Worm (Caenorhabditis elegans) whole organism, L2 larva: Measurements from ENCODE around the gene nekl-4.

Source experiments
- C34F6.9 ChIP-seq: fragments of 150-350 bp; optimal IDR thresholded peaks from 2 replicates; lab custom pipeline; 2014; ENCODE audit warnings: missing biosample characterization, missing genetic modification characterization
- F13H6.1 ChIP-seq: sonication (generic microtip); optimal IDR thresholded peaks from 2 replicates; lab custom pipeline; 2016; ENCODE audit warnings: missing genetic modification characterization, missing compliant biosample characterization
- R02D3.7 ChIP-seq: fragments of 150-350 bp; optimal IDR thresholded peaks from 2 replicates; lab custom pipeline; 2014; ENCODE audit warnings: missing biosample characterization, missing genetic modification characterization
- Y55F3AM.14 ChIP-seq: fragments of 200-800 bp; sonication (Bioruptor generic); optimal IDR thresholded peaks from 2 replicates; lab custom pipeline; 2018; ENCODE audit warnings: mild to moderate bottlenecking, missing genetic modification characterization, missing compliant biosample characterization
- alr-1 ChIP-seq: fragments of 150-350 bp; optimal IDR thresholded peaks from 2 replicates; lab custom pipeline; 2014; ENCODE audit warnings: missing biosample characterization, missing genetic modification characterization
- aly-2 ChIP-seq: fragments of 150-350 bp; optimal IDR thresholded peaks from 2 replicates; lab custom pipeline; 2014; ENCODE audit warnings: missing biosample characterization, missing genetic modification characterization
- ama-1 ChIP-seq: fragments of 150-350 bp; optimal IDR thresholded peaks from 2 replicates; lab custom pipeline; 2018; ENCODE audit warnings: inconsistent platforms
- blmp-1 ChIP-seq: sonication (generic microtip); optimal IDR thresholded peaks from 2 replicates; lab custom pipeline; 2017; ENCODE audit warnings: missing genetic modification characterization, mild to moderate bottlenecking, missing compliant biosample characterization, antibody characterized with exemption, moderate library complexity; ENCODE audit not compliant: insufficient read depth
- ceh-16 ChIP-seq: fragments of 150-350 bp; optimal IDR thresholded peaks from 2 replicates; lab custom pipeline; 2014; ENCODE audit warnings: missing biosample characterization, missing genetic modification characterization
- ceh-82 ChIP-seq: fragments of 150-350 bp; optimal IDR thresholded peaks from 2 replicates; lab custom pipeline; 2014; ENCODE audit warnings: missing biosample characterization, missing genetic modification characterization
- dmd-4 ChIP-seq: sonication (generic microtip); optimal IDR thresholded peaks from 2 replicates; lab custom pipeline; 2017; ENCODE audit warnings: missing biosample characterization, missing genetic modification characterization
- egl-27 ChIP-seq: sonication (generic microtip); optimal IDR thresholded peaks from 3 replicates; lab custom pipeline; 2017; ENCODE audit warnings: missing biosample characterization, missing genetic modification reagents, missing genetic modification characterization
- elt-1 ChIP-seq: fragments of 150-350 bp; optimal IDR thresholded peaks from 2 replicates; lab custom pipeline; 2014; ENCODE audit warnings: missing biosample characterization, missing genetic modification characterization
- elt-3 ChIP-seq: sonication (generic microtip); optimal IDR thresholded peaks from 2 replicates; lab custom pipeline; 2017; ENCODE audit warnings: missing biosample characterization, missing genetic modification characterization
- gmeb-1 ChIP-seq: fragments of 150-350 bp; optimal IDR thresholded peaks from 2 replicates; lab custom pipeline; 2014; ENCODE audit warnings: missing biosample characterization, missing genetic modification characterization
- lin-13 ChIP-seq: fragments of 150-350 bp; optimal IDR thresholded peaks from 2 replicates; lab custom pipeline; 2014; ENCODE audit warnings: missing biosample characterization, missing genetic modification reagents, missing genetic modification characterization
- mab-5 ChIP-seq: fragments of 150-350 bp; optimal IDR thresholded peaks from 2 replicates; lab custom pipeline; 2014; ENCODE audit warnings: missing biosample characterization, missing genetic modification characterization
- nhr-10 ChIP-seq: sonication (generic microtip); optimal IDR thresholded peaks from 2 replicates; lab custom pipeline; 2017; ENCODE audit warnings: missing biosample characterization, missing genetic modification characterization
- nhr-11 ChIP-seq: fragments of 150-350 bp; optimal IDR thresholded peaks from 2 replicates; lab custom pipeline; 2014; ENCODE audit warnings: missing biosample characterization, missing genetic modification characterization
- nhr-129 ChIP-seq: fragments of 150-350 bp; optimal IDR thresholded peaks from 2 replicates; lab custom pipeline; 2014; ENCODE audit warnings: missing biosample characterization, missing genetic modification characterization
- nhr-21 ChIP-seq: fragments of 150-350 bp; optimal IDR thresholded peaks from 2 replicates; lab custom pipeline; 2014; ENCODE audit warnings: missing biosample characterization, missing genetic modification characterization
- nhr-25 ChIP-seq: fragments of 150-350 bp; sonication (generic microtip); optimal IDR thresholded peaks from 3 replicates; lab custom pipeline; 2014; ENCODE audit warnings: missing biosample characterization, missing genetic modification characterization
- nhr-6 ChIP-seq: fragments of 150-350 bp; optimal IDR thresholded peaks from 2 replicates; lab custom pipeline; 2014; ENCODE audit warnings: missing biosample characterization, missing genetic modification characterization
- nhr-77 ChIP-seq: fragments of 150-350 bp; optimal IDR thresholded peaks from 2 replicates; lab custom pipeline; 2014; ENCODE audit warnings: missing biosample characterization, missing genetic modification characterization
- sem-4 ChIP-seq: fragments of 150-350 bp; optimal IDR thresholded peaks from 2 replicates; lab custom pipeline; 2014; ENCODE audit warnings: missing biosample characterization, missing genetic modification reagents, missing genetic modification characterization
- skn-1 ChIP-seq: sonication (generic microtip); optimal IDR thresholded peaks from 2 replicates; lab custom pipeline; 2017; ENCODE audit warnings: missing biosample characterization, missing genetic modification characterization
- sma-3 ChIP-seq: sonication (generic microtip); optimal IDR thresholded peaks from 2 replicates; lab custom pipeline; 2016; ENCODE audit warnings: missing genetic modification reagents, missing genetic modification characterization, missing compliant biosample characterization
- sma-9 ChIP-seq, 2 experiments: fragments of 150-350 bp in 1 of 2; sonication (generic microtip) in 1 of 2; optimal IDR thresholded peaks; 2 replicates each; lab custom pipeline; 2014 to 2016; ENCODE audit warnings: missing genetic modification characterization in 2 of 2, mild to moderate bottlenecking in 1 of 2, missing biosample characterization in 1 of 2, missing compliant biosample characterization in 1 of 2, missing genetic modification reagents in 1 of 2, moderate library complexity in 1 of 2
- unc-39 ChIP-seq: fragments of 150-350 bp; optimal IDR thresholded peaks from 2 replicates; lab custom pipeline; 2014; ENCODE audit warnings: missing biosample characterization, missing genetic modification characterization
- unc-55 ChIP-seq: fragments of 150-350 bp; sonication (generic microtip); optimal IDR thresholded peaks from 3 replicates; lab custom pipeline; 2014; ENCODE audit warnings: missing biosample characterization, missing genetic modification reagents, missing genetic modification characterization
- unc-62 ChIP-seq: fragments of 150-350 bp; optimal IDR thresholded peaks from 2 replicates; lab custom pipeline; 2014; ENCODE audit warnings: missing biosample characterization, missing genetic modification reagents, missing genetic modification characterization
- zag-1 ChIP-seq: fragments of 150-350 bp; optimal IDR thresholded peaks from 2 replicates; lab custom pipeline; 2014; ENCODE audit warnings: missing biosample characterization, missing genetic modification characterization
- ztf-1 ChIP-seq: fragments of 200-800 bp; sonication (Bioruptor generic); conservative IDR thresholded peaks from 2 replicates; pipeline ENCODE4 v1.3.6; 2022; ENCODE audit warnings: missing genetic modification characterization, missing compliant biosample characterization
- ztf-4 ChIP-seq: fragments of 150-350 bp; optimal IDR thresholded peaks from 2 replicates; lab custom pipeline; 2014; ENCODE audit warnings: missing biosample characterization, missing genetic modification characterization

Gene nekl-4

DNA sequence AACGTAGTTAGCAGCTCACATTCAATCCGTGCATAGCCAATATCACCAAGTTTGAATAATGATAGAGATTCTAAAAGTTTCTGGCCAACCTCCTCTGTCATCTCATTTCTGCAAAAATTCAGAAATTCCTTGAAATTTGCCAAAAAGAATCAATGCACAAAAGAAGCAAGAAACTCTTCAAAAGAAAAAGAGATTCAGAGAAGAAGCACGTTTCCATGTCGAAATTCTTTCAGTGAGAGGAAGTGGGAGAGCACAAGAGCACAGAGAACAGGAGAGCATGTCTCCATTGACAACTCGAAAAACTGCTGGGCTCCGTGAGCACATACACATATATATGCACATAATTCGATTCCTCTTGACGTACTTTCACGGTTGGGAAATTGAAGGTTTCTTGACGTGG lies at the start of gene nekl-4:
Gene nekl-4, minus strand, starts transcription at position 101 of the 400 bp plus-strand sequence.
- no peak for TF ChIP-seq lin-13 (GFP tag; lab: Kevin White, UChicago)
- TF ChIP-seq sma-9 (GFP tag; optimal IDR thresholded peaks at IDR 0.05; lab: Kevin White, UChicago) = no peak
- no peak for TF ChIP-seq sma-9 (tag; optimal IDR thresholded peaks at IDR 0.05; lab: Kevin White, UChicago)
- TF ChIP-seq R02D3.7 (tag; lab: Kevin White, UChicago) = no peak
- TF ChIP-seq ceh-82 (tag; lab: Kevin White, UChicago) = no peak
- no peak for TF ChIP-seq nhr-129 (tag; lab: Kevin White, UChicago)
- TF ChIP-seq dmd-4 = no peak
- TF ChIP-seq C34F6.9 (tag; lab: Kevin White, UChicago) = no peak
- TF ChIP-seq F13H6.1 (tag; lab: Kevin White, UChicago) = no peak
- no peak for TF ChIP-seq nhr-77 (tag; lab: Kevin White, UChicago)
- TF ChIP-seq sem-4 (tag; lab: Kevin White, UChicago) = no peak
- no peak for TF ChIP-seq zag-1 (tag; lab: Kevin White, UChicago)

DNA sequence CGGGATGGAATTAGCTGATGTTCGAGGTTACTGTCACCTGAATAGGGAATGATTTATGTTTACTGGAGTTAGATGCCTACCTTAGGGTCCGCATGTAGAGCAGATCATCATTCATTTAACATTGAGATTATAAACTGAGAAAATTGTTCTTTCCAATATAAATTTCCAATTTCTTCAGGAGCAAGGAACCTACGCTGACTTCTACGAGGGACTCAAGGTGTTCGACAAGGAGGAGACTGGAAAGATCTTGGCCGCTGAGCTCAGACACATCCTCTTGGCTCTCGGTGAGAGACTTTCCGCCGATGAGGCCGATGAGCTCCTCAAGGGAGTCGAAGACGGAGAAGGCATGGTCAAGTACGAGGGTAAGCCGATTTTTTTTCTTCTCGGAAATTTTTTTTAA lies 49.2 kb upstream of the nekl-4 start:
- no peak for TF ChIP-seq unc-39 (tag; lab: Kevin White, UChicago)
- no peak for TF ChIP-seq aly-2 (tag; lab: Kevin White, UChicago)
- TF ChIP-seq lin-13 (GFP tag; lab: Kevin White, UChicago) = no peak
- TF ChIP-seq ztf-4 = no peak
- no peak for TF ChIP-seq mab-5 (tag; lab: Kevin White, UChicago)
- TF ChIP-seq nhr-25 = no peak
- TF ChIP-seq F13H6.1 (tag; lab: Kevin White, UChicago) = no peak
- TF ChIP-seq ztf-1 (GFP tag; lab: Robert Waterston, UW) = no peak
- no peak for TF ChIP-seq sma-3 (GFP tag; lab: Kevin White, UChicago)
- TF ChIP-seq Y55F3AM.14 (GFP tag; lab: Kevin White, UChicago) = no peak
- no peak for TF ChIP-seq sem-4 (tag; lab: Kevin White, UChicago)
- no peak for TF ChIP-seq blmp-1 (tag; lab: Kevin White, UChicago)
- TF ChIP-seq unc-55 (GFP tag; lab: Kevin White, UChicago) = no peak
- TF ChIP-seq R02D3.7 (tag; lab: Kevin White, UChicago) = no peak
- no peak for TF ChIP-seq unc-62 (GFP tag; lab: Kevin White, UChicago)
- no peak for TF ChIP-seq nhr-10 (tag; lab: Kevin White, UChicago)
- TF ChIP-seq ama-1 = no peak
- no peak for TF ChIP-seq skn-1 (tag; lab: Kevin White, UChicago)
- no peak for TF ChIP-seq elt-1
- no peak for TF ChIP-seq gmeb-1 (tag; lab: Kevin White, UChicago)

DNA sequence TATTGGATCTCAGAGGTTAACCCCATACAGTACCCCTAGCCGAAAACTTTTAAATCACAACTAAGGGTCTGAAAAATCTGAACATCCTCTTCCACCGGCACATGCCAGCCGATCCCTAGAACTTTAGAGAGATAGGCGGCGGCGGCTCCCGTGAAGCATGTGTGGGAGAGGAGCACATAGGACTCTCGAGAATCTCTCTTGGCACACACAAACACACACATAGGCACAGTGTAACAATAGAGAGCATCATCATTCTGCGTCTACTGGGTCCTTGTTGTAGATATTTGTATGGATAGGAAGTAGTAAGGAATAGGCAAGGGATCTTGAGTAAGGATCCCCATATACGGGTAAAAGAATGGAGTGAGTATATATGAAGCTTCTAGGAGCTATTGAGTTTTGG lies 48.4 kb upstream of the nekl-4 start:
- TF ChIP-seq nhr-129 (tag; lab: Kevin White, UChicago) (peak; percentile 29), elt-1 (no peak), egl-27 (tag; lab: Kevin White, UChicago) (no peak), C34F6.9 (tag; lab: Kevin White, UChicago) (no peak)

DNA sequence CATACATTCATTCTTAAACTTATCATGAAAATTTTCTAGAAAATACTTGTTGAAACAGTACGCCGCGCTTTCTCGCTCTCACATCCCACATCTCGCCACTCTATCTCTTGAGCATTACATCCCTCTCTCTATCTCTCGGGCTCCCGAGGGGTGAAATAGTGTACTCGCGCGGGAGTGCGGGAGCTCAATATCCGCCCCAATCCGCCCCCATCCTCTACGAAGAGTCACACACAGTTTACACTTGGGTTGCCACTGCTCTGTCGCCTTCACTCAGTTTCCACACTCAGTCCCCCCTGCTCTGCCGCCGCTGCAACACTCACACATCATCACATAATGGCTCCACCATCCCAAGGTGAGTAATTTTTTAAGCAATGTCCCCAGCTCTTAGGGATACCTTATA lies 47.5 kb upstream of the nekl-4 start, which contains the start of gene mlc-3:
Gene mlc-3, plus strand, starts transcription at position 227 of the 400 bp plus-strand sequence.
- TF ChIP-seq F13H6.1 (tag; lab: Kevin White, UChicago) (peak; percentile 49), ceh-16 (tag; lab: Kevin White, UChicago) (no peak), nhr-129 (tag; lab: Kevin White, UChicago) (peak; percentile 25), sma-9 (GFP tag; optimal IDR thresholded peaks at IDR 0.05; lab: Kevin White, UChicago) (peak; percentile 20), sma-9 (tag; optimal IDR thresholded peaks at IDR 0.05; lab: Kevin White, UChicago) (no peak), ama-1 (peak; percentile 47)

DNA sequence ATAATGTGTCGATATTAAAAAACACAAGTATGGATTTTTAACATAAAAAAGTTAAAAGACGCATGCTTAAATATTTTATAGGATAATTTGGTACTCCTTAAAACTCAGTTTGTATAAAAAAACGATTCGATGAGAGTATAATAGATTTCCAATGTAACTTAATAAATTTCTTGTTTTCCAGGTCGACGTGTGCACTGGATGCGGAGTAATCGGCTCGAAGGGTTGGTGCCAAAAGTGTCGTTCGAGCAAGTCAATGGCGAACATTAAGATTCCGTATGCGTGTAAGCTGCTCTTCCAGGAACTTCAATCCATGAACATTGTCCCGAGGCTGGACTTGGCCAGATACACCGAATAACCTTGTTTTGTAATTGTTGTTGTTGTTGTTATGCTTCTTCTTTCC lies 47.0 kb upstream of the nekl-4 start:
- TF ChIP-seq nhr-11 (tag; lab: Kevin White, UChicago) (no peak), nhr-21 (tag; lab: Kevin White, UChicago) (no peak), alr-1 (tag; lab: Kevin White, UChicago) (no peak), Y55F3AM.14 (GFP tag; lab: Kevin White, UChicago) (no peak), lin-13 (GFP tag; lab: Kevin White, UChicago) (no peak), dmd-4 (no peak), nhr-6 (no peak), sem-4 (tag; lab: Kevin White, UChicago) (no peak), nhr-10 (tag; lab: Kevin White, UChicago) (no peak), blmp-1 (tag; lab: Kevin White, UChicago) (no peak), unc-55 (GFP tag; lab: Kevin White, UChicago) (no peak), elt-3 (tag; lab: Kevin White, UChicago) (no peak)
- TF ChIP-seq, all 48 proteins: peak for 0
